Fruit fly (Drosophila melanogaster): ENCODE results near the gene sog.

sog gene

dm6 chrX:15615426-15615825 is 17.8 kb downstream of the sog start (continued):
- TF ChIP-seq HLH3B (GFP tag; IDR thresholded peaks at IDR 0.05) (peak; percentile 66), CG14710 (tag; optimal IDR thresholded peaks at IDR 0.05) (peak; percentile 42), CG7556 (GFP tag; optimal IDR thresholded peaks at IDR 0.05) (peak; percentile 47), Ada2b (GFP tag; IDR thresholded peaks at IDR 0.05) (no peak), CG9609 (GFP tag; optimal IDR thresholded peaks at IDR 0.05) (no peak), Deaf1 (tag; optimal IDR thresholded peaks at IDR 0.05) (peak; percentile 16), CG2875 (GFP tag; optimal IDR thresholded peaks at IDR 0.05) (peak; percentile 43), Sin3A (optimal IDR thresholded peaks at IDR 0.05) (no peak), CG12071 (GFP tag; optimal IDR thresholded peaks at IDR 0.05) (peak; percentile 27), CG4282 (GFP tag; optimal IDR thresholded peaks at IDR 0.05) (no peak), cg (GFP tag; optimal IDR thresholded peaks at IDR 0.05) (no peak), bcd (GFP tag; optimal IDR thresholded peaks at IDR 0.05) (peak; percentile 61), Xbp1 (GFP tag; optimal IDR thresholded peaks at IDR 0.05) (peak; percentile 58), stc (GFP tag; IDR thresholded peaks at IDR 0.05) (peak; percentile 70), amos (GFP tag; IDR thresholded peaks at IDR 0.05; ENCODE audit: partially characterized antibody) (no peak), Hand (GFP tag; optimal IDR thresholded peaks at IDR 0.05) (no peak), Blimp-1 (GFP tag; optimal IDR thresholded peaks at IDR 0.05) (peak; percentile 70), Camta (GFP tag; optimal IDR thresholded peaks at IDR 0.05) (peak; percentile 10), CG11560 (tag; IDR thresholded peaks at IDR 0.05) (peak; percentile 23; the same call in 1 of the 3 replicates), Vsx1 (GFP tag; optimal IDR thresholded peaks at IDR 0.05) (no peak), CG7271 (tag; optimal IDR thresholded peaks at IDR 0.05) (no peak), D19B (GFP tag; optimal IDR thresholded peaks at IDR 0.05) (no peak), CG4730 (GFP tag; IDR thresholded peaks at IDR 0.05) (0 out of 2 replicates have a peak, but pooled peaks have one; percentile 13), Hey (tag; optimal IDR thresholded peaks at IDR 0.05) (no peak), disco-r (GFP tag; optimal IDR thresholded peaks at IDR 0.05) (no peak), Neu2 (GFP tag; optimal IDR thresholded peaks at IDR 0.05; ENCODE audit: borderline replicate concordance) (no peak), CG12104 (GFP tag; optimal IDR thresholded peaks at IDR 0.05) (peak; percentile 5), toy (GFP tag; IDR thresholded peaks at IDR 0.05) (no peak), az2 (GFP tag; optimal IDR thresholded peaks at IDR 0.05) (peak; percentile 70), CG7786 (GFP tag; optimal IDR thresholded peaks at IDR 0.05) (peak; percentile 6), Adf1 (GFP tag; IDR thresholded peaks at IDR 0.05) (no peak), stwl (tag; optimal IDR thresholded peaks at IDR 0.05) (no peak), chif (GFP tag; optimal IDR thresholded peaks at IDR 0.05) (peak; percentile 48 to 51), tap (tag; optimal IDR thresholded peaks at IDR 0.05) (peak; percentile 63), pfk (GFP tag; optimal IDR thresholded peaks at IDR 0.05) (no peak), CG32767 (GFP tag; IDR thresholded peaks at IDR 0.05) (0 out of 2 replicates have a peak, but pooled peaks have one; percentile 44), CG10959 (GFP tag; IDR thresholded peaks at IDR 0.05) (peak; percentile 62; the same call in 1 of the 2 replicates), CG13287 (GFP tag; IDR thresholded peaks at IDR 0.05; ENCODE audit: partially characterized antibody) (no peak), pho (GFP tag; optimal IDR thresholded peaks at IDR 0.05) (no peak), CG6689 (GFP tag; IDR thresholded peaks at IDR 0.05) (peak; percentile 71), slp2 (GFP tag; optimal IDR thresholded peaks at IDR 0.05) (no peak), phol (tag; optimal IDR thresholded peaks at IDR 0.05) (peak; percentile 75), ac (GFP tag; optimal IDR thresholded peaks at IDR 0.05) (no peak), gsb (GFP tag; IDR thresholded peaks at IDR 0.05) (no peak), Hmx (GFP tag; optimal IDR thresholded peaks at IDR 0.05) (no peak), sna (GFP tag; IDR thresholded peaks at IDR 0.05; ENCODE audit: partially characterized antibody) (no peak), CG14667 (GFP tag; IDR thresholded peaks at IDR 0.05) (no peak), CHES-1-like (GFP tag; optimal IDR thresholded peaks at IDR 0.05) (peak; percentile 34), HmgZ (tag; optimal IDR thresholded peaks at IDR 0.05) (no peak), Atf-2 (GFP tag; optimal IDR thresholded peaks at IDR 0.05) (peak; percentile 20), CG17568 (GFP tag; optimal IDR thresholded peaks at IDR 0.05) (peak; percentile 11)
